Fruit fly (Drosophila melanogaster) whole organism, embryonic: Measurements from ENCODE around the gene CG33325.

Experiments used
- Bdp1 ChIP-seq: fragments of 200-800 bp; sonication (Bioruptor generic); optimal IDR thresholded peaks from 3 replicates; lab custom pipeline; 2016; ENCODE audit warnings: missing biosample characterization, missing genetic modification characterization
- CG10267 ChIP-seq: fragments of 200-800 bp; sonication (Bioruptor generic); optimal IDR thresholded peaks from 2 replicates; lab custom pipeline; 2018; ENCODE audit warnings: missing biosample characterization, mild to moderate bottlenecking, missing genetic modification characterization, moderate library complexity
- CG13287 ChIP-seq: fragments of 200-800 bp; sonication (Bioruptor generic); IDR thresholded peaks from 2 replicates; pipeline ENCODE4 v1.3.6; 2022; ENCODE audit warnings: missing biosample characterization, missing genetic modification characterization; ENCODE audit not compliant: partially characterized antibody
- CG13894 ChIP-seq: fragments of 200-800 bp; sonication (Bioruptor generic); optimal IDR thresholded peaks from 3 replicates; lab custom pipeline; 2018; ENCODE audit warnings: missing biosample characterization, mild to moderate bottlenecking, missing genetic modification characterization, moderate library complexity
- CG15011 ChIP-seq: fragments of 200-800 bp; sonication (Bioruptor generic); optimal IDR thresholded peaks from 3 replicates; lab custom pipeline; 2018; ENCODE audit warnings: missing biosample characterization, mild to moderate bottlenecking, missing genetic modification characterization
- CG16813 ChIP-seq: fragments of 200-800 bp; sonication (Bioruptor generic); IDR thresholded peaks from 3 replicates; pipeline ENCODE4 v1.3.6; 2022; ENCODE audit warnings: missing biosample characterization, missing genetic modification characterization; ENCODE audit not compliant: partially characterized antibody
- CG16815 ChIP-seq: fragments of 200-800 bp; sonication (Bioruptor generic); optimal IDR thresholded peaks from 3 replicates; lab custom pipeline; 2017; ENCODE audit warnings: missing biosample characterization, mild to moderate bottlenecking, missing genetic modification characterization
- CG17385 ChIP-seq: fragments of 200-800 bp; sonication (Bioruptor generic); optimal IDR thresholded peaks from 3 replicates; lab custom pipeline; 2018; ENCODE audit warnings: missing biosample characterization, mild to moderate bottlenecking, missing genetic modification characterization
- CG2120 ChIP-seq: fragments of 200-800 bp; sonication (Bioruptor generic); optimal IDR thresholded peaks from 3 replicates; lab custom pipeline; 2016; ENCODE audit warnings: missing biosample characterization, missing genetic modification characterization
- CG2678 ChIP-seq: fragments of 200-800 bp; sonication (Bioruptor generic); optimal IDR thresholded peaks from 3 replicates; lab custom pipeline; 2019; ENCODE audit warnings: missing biosample characterization, mild to moderate bottlenecking, missing genetic modification characterization, moderate library complexity
- CG3281 ChIP-seq: fragments of 200-800 bp; sonication (Bioruptor generic); optimal IDR thresholded peaks from 3 replicates; lab custom pipeline; 2017; ENCODE audit warnings: missing biosample characterization, mild to moderate bottlenecking, missing genetic modification characterization
- CG3838 ChIP-seq: fragments of 200-800 bp; sonication (Bioruptor generic); optimal IDR thresholded peaks from 3 replicates; lab custom pipeline; 2016; ENCODE audit warnings: missing biosample characterization, missing genetic modification characterization
- CG42726 ChIP-seq: fragments of 200-800 bp; sonication (Bioruptor generic); IDR thresholded peaks from 2 replicates; pipeline ENCODE4 v1.3.6; 2022; ENCODE audit warnings: missing biosample characterization, missing genetic modification characterization; ENCODE audit not compliant: partially characterized antibody
- CG4282 ChIP-seq: fragments of 200-800 bp; sonication (Bioruptor generic); optimal IDR thresholded peaks from 2 replicates; lab custom pipeline; 2016; ENCODE audit warnings: missing biosample characterization, missing genetic modification characterization
- CG6813 ChIP-seq: fragments of 200-800 bp; sonication (Bioruptor generic); optimal IDR thresholded peaks from 2 replicates; lab custom pipeline; 2017; ENCODE audit warnings: missing biosample characterization, missing genetic modification characterization, mild to moderate bottlenecking, moderate library complexity, missing genetic modification reagents
- CG8944 ChIP-seq: fragments of 200-800 bp; sonication (Bioruptor generic); optimal IDR thresholded peaks from 3 replicates; lab custom pipeline; 2016; ENCODE audit warnings: missing biosample characterization, missing genetic modification characterization
- CG9932 ChIP-seq: fragments of 200-800 bp; sonication (Bioruptor generic); IDR thresholded peaks from 2 replicates; pipeline ENCODE4 v1.3.6; 2022; ENCODE audit warnings: missing biosample characterization, missing genetic modification characterization
- Camta ChIP-seq: fragments of 200-800 bp; sonication (Bioruptor generic); optimal IDR thresholded peaks from 2 replicates; lab custom pipeline; 2016; ENCODE audit warnings: missing biosample characterization, missing genetic modification characterization
- Dp ChIP-seq: fragments of 200-800 bp; sonication (Bioruptor generic); optimal IDR thresholded peaks from 2 replicates; lab custom pipeline; 2018; ENCODE audit warnings: missing biosample characterization, mild to moderate bottlenecking, missing genetic modification characterization, moderate library complexity
- E2f2 ChIP-seq: fragments of 200-800 bp; sonication (Bioruptor generic); IDR thresholded peaks from 2 replicates; pipeline ENCODE4 v1.3.6; 2022; ENCODE audit warnings: missing biosample characterization, missing genetic modification characterization
- Ets65A ChIP-seq: fragments of 200-800 bp; sonication (Bioruptor generic); peaks from one replicate; lab custom pipeline; 2016; ENCODE audit warnings: missing biosample characterization, missing genetic modification characterization
- Fer3 ChIP-seq: fragments of 200-800 bp; sonication (Bioruptor generic); optimal IDR thresholded peaks from 2 replicates; lab custom pipeline; 2018; ENCODE audit warnings: missing biosample characterization, mild to moderate bottlenecking, missing genetic modification characterization, moderate library complexity
- Hand ChIP-seq: fragments of 200-800 bp; sonication (Bioruptor generic); optimal IDR thresholded peaks from 2 replicates; lab custom pipeline; 2017; ENCODE audit warnings: mild to moderate bottlenecking, missing biosample characterization, missing genetic modification reagents, missing genetic modification characterization
- HmgD ChIP-seq: fragments of 200-800 bp; sonication (Bioruptor generic); optimal IDR thresholded peaks from 3 replicates; lab custom pipeline; 2016; ENCODE audit warnings: missing biosample characterization, missing genetic modification characterization
- Hr3 ChIP-seq: fragments of 200-800 bp; sonication (Bioruptor generic); optimal IDR thresholded peaks from 3 replicates; lab custom pipeline; 2016; ENCODE audit warnings: missing biosample characterization, missing genetic modification characterization
- Lpt ChIP-seq: fragments of >200 bp; optimal IDR thresholded peaks from 2 replicates; lab custom pipeline; 2018; ENCODE audit warnings: missing biosample characterization, missing genetic modification characterization
- MESR4 ChIP-seq: fragments of 200-800 bp; sonication (Bioruptor generic); optimal IDR thresholded peaks from 2 replicates; lab custom pipeline; 2018; ENCODE audit warnings: missing biosample characterization, mild to moderate bottlenecking, missing genetic modification characterization, moderate library complexity
- Med ChIP-seq: fragments of 200-800 bp; sonication (Bioruptor generic); peaks from one replicate; lab custom pipeline; 2016; ENCODE audit warnings: missing biosample characterization, missing genetic modification characterization, mild to moderate bottlenecking, inconsistent platforms, moderate library complexity
- Myb ChIP-seq: fragments of 200-800 bp; sonication (Bioruptor generic); optimal IDR thresholded peaks from 2 replicates; lab custom pipeline; 2016; ENCODE audit warnings: missing biosample characterization, missing genetic modification characterization
- Pdp1 ChIP-seq, 2 experiments: fragments of 200-800 bp; sonication (Bioruptor generic); optimal IDR thresholded peaks; 3 replicates each; lab custom pipeline; 2016; ENCODE audit warnings: missing biosample characterization in 2 of 2, missing genetic modification characterization in 2 of 2, mild to moderate bottlenecking in 1 of 2, moderate library complexity in 1 of 2
- Rfx ChIP-seq: fragments of 200-800 bp; sonication (Bioruptor generic); IDR thresholded peaks from 2 replicates; pipeline ENCODE4 v1.3.6; 2022; ENCODE audit warnings: missing biosample characterization, missing genetic modification characterization
- aop ChIP-seq: fragments of 200-800 bp; sonication (Bioruptor generic); IDR thresholded peaks from 2 replicates; pipeline ENCODE4 v1.3.6; 2022; ENCODE audit warnings: missing biosample characterization, missing genetic modification characterization
- bigmax ChIP-seq: fragments of 200-800 bp; sonication (Bioruptor generic); optimal IDR thresholded peaks from 2 replicates; lab custom pipeline; 2018; ENCODE audit warnings: missing biosample characterization, mild to moderate bottlenecking, missing genetic modification characterization
- br ChIP-seq: fragments of >200 bp; optimal IDR thresholded peaks from 2 replicates; lab custom pipeline; 2017
- dmrt99B ChIP-seq: fragments of 200-800 bp; sonication (Bioruptor generic); optimal IDR thresholded peaks from 2 replicates; lab custom pipeline; 2018; ENCODE audit warnings: missing biosample characterization, mild to moderate bottlenecking, missing genetic modification characterization, moderate library complexity
- fu2 ChIP-seq: fragments of 200-800 bp; sonication (Bioruptor generic); optimal IDR thresholded peaks from 2 replicates; lab custom pipeline; 2016; ENCODE audit warnings: missing biosample characterization, missing genetic modification characterization
- gcm2 ChIP-seq: fragments of 200-800 bp; sonication (Bioruptor generic); optimal IDR thresholded peaks from 2 replicates; lab custom pipeline; 2016; ENCODE audit warnings: missing biosample characterization, missing genetic modification characterization
- gfzf ChIP-seq: fragments of 200-800 bp; sonication (Bioruptor generic); optimal IDR thresholded peaks from 2 replicates; lab custom pipeline; 2016; ENCODE audit warnings: missing biosample characterization, mild to moderate bottlenecking, missing genetic modification characterization, moderate library complexity
- grau ChIP-seq: fragments of 200-800 bp; optimal IDR thresholded peaks from 3 replicates; lab custom pipeline; 2019; ENCODE audit warnings: missing biosample characterization, mild to moderate bottlenecking, missing genetic modification characterization, moderate library complexity
- gro ChIP-seq: fragments of 200-800 bp; sonication (Bioruptor generic); optimal IDR thresholded peaks from 2 replicates; lab custom pipeline; 2016; ENCODE audit warnings: missing biosample characterization, missing genetic modification characterization
- gsb ChIP-seq: fragments of 200-800 bp; sonication (Bioruptor generic); IDR thresholded peaks from 2 replicates; pipeline ENCODE4 v1.3.6; 2022; ENCODE audit warnings: missing biosample characterization, missing genetic modification characterization
- gt ChIP-seq: fragments of 200-800 bp; sonication (Bioruptor generic); IDR thresholded peaks from 2 replicates; pipeline ENCODE4 v1.3.6; 2022; ENCODE audit warnings: missing biosample characterization, missing genetic modification characterization
- lov ChIP-seq, 2 experiments: fragments of 200-800 bp in 1 of 2; fragments of >200 bp in 1 of 2; sonication (Bioruptor generic) in 1 of 2; IDR thresholded peaks in 1 of 2; optimal IDR thresholded peaks in 1 of 2; 2 replicates in 1 of 2; 3 replicates in 1 of 2; pipeline versions ENCODE4 v1.3.6 to Lab custom; 2017 to 2022; ENCODE audit warnings: missing biosample characterization in 1 of 2, missing genetic modification characterization in 1 of 2
- pb ChIP-seq: fragments of 200-800 bp; sonication (Bioruptor generic); optimal IDR thresholded peaks from 3 replicates; lab custom pipeline; 2016; ENCODE audit warnings: missing biosample characterization, missing genetic modification characterization
- pho ChIP-seq: fragments of 200-800 bp; sonication (Bioruptor generic); optimal IDR thresholded peaks from 2 replicates; lab custom pipeline; 2016; ENCODE audit warnings: missing biosample characterization, missing genetic modification characterization
- pzg ChIP-seq: fragments of 200-800 bp; sonication (Bioruptor generic); optimal IDR thresholded peaks from 3 replicates; lab custom pipeline; 2018; ENCODE audit warnings: missing biosample characterization, mild to moderate bottlenecking, missing genetic modification characterization, moderate library complexity
- run ChIP-seq: fragments of 200-800 bp; sonication (Bioruptor generic); optimal IDR thresholded peaks from 3 replicates; lab custom pipeline; 2018; ENCODE audit warnings: missing biosample characterization, mild to moderate bottlenecking, missing genetic modification characterization
- shn ChIP-seq: fragments of 200-800 bp; sonication (Bioruptor generic); optimal IDR thresholded peaks from 3 replicates; lab custom pipeline; 2016; ENCODE audit warnings: missing biosample characterization, missing genetic modification characterization
- sim ChIP-seq: fragments of 200-800 bp; sonication (Bioruptor generic); IDR thresholded peaks from 2 replicates; pipeline ENCODE4 v1.3.6; 2022; ENCODE audit warnings: missing biosample characterization, missing genetic modification characterization
- sima ChIP-seq: fragments of 200-800 bp; sonication (Bioruptor generic); optimal IDR thresholded peaks from 2 replicates; lab custom pipeline; 2016; ENCODE audit warnings: missing biosample characterization, missing genetic modification characterization
- trh ChIP-seq: fragments of 200-800 bp; sonication (Bioruptor generic); optimal IDR thresholded peaks from 2 replicates; lab custom pipeline; 2016; ENCODE audit warnings: missing biosample characterization, missing genetic modification characterization
- zf30C ChIP-seq: fragments of 200-800 bp; sonication (Bioruptor generic); optimal IDR thresholded peaks from 3 replicates; lab custom pipeline; 2018; ENCODE audit warnings: missing biosample characterization, mild to moderate bottlenecking, missing genetic modification characterization

Gene CG33325

DNA sequence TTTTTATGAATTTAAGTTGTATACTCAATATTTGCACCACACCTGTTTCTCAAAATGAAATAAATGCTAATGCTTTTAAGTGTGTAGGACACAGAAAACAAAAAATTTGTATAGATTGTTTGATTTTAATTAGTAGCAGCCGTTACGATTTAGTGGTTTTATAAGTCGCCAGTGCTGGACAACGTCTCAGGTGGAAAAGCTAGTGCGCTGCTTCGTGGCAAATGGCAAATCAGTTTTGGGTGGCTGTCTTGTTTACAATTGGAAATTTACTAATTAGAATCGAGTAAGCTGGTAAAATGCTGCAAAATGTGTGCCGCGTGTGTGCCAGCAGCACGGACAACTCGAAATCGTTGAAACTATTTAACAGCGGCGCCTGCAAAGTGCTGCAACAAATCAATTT lies 46.8 kb upstream of the CG33325 start, which contains the start of gene CG8159 (continued):
- TF ChIP-seq CG16813 (no peak), CG17385 (no peak), Bdp1 (GFP tag; lab: Kevin White, UChicago) (no peak), shn (GFP tag; lab: Kevin White, UChicago) (no peak), gfzf (GFP tag; lab: Kevin White, UChicago) (peak; percentile 7), Rfx (GFP tag; lab: Robert Waterston, UW) (0 out of 2 replicates have a peak, but pooled peaks have one; percentile 15), E2f2 (GFP tag; lab: Robert Waterston, UW) (peak; percentile 68), br (lab: Kevin White, UChicago) (no peak), CG6813 (GFP tag; lab: Kevin White, UChicago) (no peak), fu2 (no peak), trh (no peak), MESR4 (GFP tag; lab: Kevin White, UChicago) (peak; percentile 8), aop (GFP tag; lab: Robert Waterston, UW) (no peak), CG10267 (tag; lab: Kevin White, UChicago) (peak; percentile 81), CG13894 (tag; lab: Kevin White, UChicago) (no peak), Fer3 (tag; lab: Kevin White, UChicago) (no peak), dmrt99B (tag; lab: Kevin White, UChicago) (no peak), CG4282 (GFP tag; lab: Kevin White, UChicago) (no peak), CG15011 (GFP tag; lab: Kevin White, UChicago) (no peak), CG42726 (no peak), lov (optimal IDR thresholded peaks at IDR 0.05; lab: Kevin White, UChicago) (no peak), lov (GFP tag; IDR thresholded peaks at IDR 0.05; lab: Robert Waterston, UW) (no peak), CG3281 (GFP tag; lab: Kevin White, UChicago) (no peak), Med (GFP tag; lab: Kevin White, UChicago) (peak; percentile 84), Pdp1 (GFP tag; optimal IDR thresholded peaks at IDR 0.05; lab: Kevin White, UChicago) (peak in 1 of 2 experiments; percentile 94), gcm2 (no peak), Hr3 (GFP tag; lab: Kevin White, UChicago) (no peak), HmgD (GFP tag; lab: Kevin White, UChicago) (no peak), sima (GFP tag; lab: Kevin White, UChicago) (no peak), Myb (peak; percentile 93), CG16815 (GFP tag; lab: Kevin White, UChicago) (no peak), Camta (GFP tag; lab: Kevin White, UChicago) (no peak), run (tag; lab: Kevin White, UChicago) (no peak), Hand (GFP tag; lab: Kevin White, UChicago) (no peak), sim (GFP tag; lab: Robert Waterston, UW) (no peak), Dp (GFP tag; lab: Kevin White, UChicago) (peak; percentile 63), pho (GFP tag; lab: Kevin White, UChicago) (no peak), gsb (GFP tag; lab: Robert Waterston, UW) (no peak), CG9932 (GFP tag; lab: Robert Waterston, UW) (no peak), CG2120 (GFP tag; lab: Kevin White, UChicago) (peak; percentile 6), CG13287 (no peak; the same call in 1 of the 2 replicates), pb (GFP tag; lab: Kevin White, UChicago) (no peak), bigmax (GFP tag; lab: Kevin White, UChicago) (no peak), zf30C (GFP tag; lab: Kevin White, UChicago) (no peak), gt (GFP tag; lab: Robert Waterston, UW) (no peak), Lpt (GFP tag; lab: Kevin White, UChicago) (no peak), CG8944 (GFP tag; lab: Kevin White, UChicago) (no peak), Ets65A (GFP tag; lab: Kevin White, UChicago) (peak; percentile 24), pzg (GFP tag; lab: Kevin White, UChicago) (peak; percentile 44), gro (GFP tag; lab: Kevin White, UChicago) (no peak), CG2678 (no peak), grau (tag; lab: Kevin White, UChicago) (no peak), CG3838 (GFP tag; lab: Kevin White, UChicago) (no peak)
